Fruit fly (Drosophila melanogaster): ENCODE data around the gene CG17896.

dm6 chrX:499589-500041 lies 6.3 kb upstream of the CG17896 start:
- TF ChIP-seq D (optimal IDR thresholded peaks at IDR 0.05) (no peak), D (GFP tag; optimal IDR thresholded peaks at IDR 0.05) (peak; percentile 71), pan (optimal IDR thresholded peaks at IDR 0.05) (no peak), pan (GFP tag; optimal IDR thresholded peaks at IDR 0.05 in 1 of 2, IDR thresholded peaks at IDR 0.05 in 1 of 2) (peak in 1 of 2 experiments; percentile 74), CG14441 (GFP tag; IDR thresholded peaks at IDR 0.05) (peak; percentile 68), dati (GFP tag; IDR thresholded peaks at IDR 0.05) (no peak), NK7.1 (GFP tag; optimal IDR thresholded peaks at IDR 0.05) (peak; percentile 79), CG3407 (GFP tag; optimal IDR thresholded peaks at IDR 0.05) (peak; percentile 71), HmgD (GFP tag; optimal IDR thresholded peaks at IDR 0.05) (peak; percentile 61), fd96Cb (tag; optimal IDR thresholded peaks at IDR 0.05) (peak; percentile 66), p53 (GFP tag; optimal IDR thresholded peaks at IDR 0.05) (peak; percentile 54), bowl (GFP tag; IDR thresholded peaks at IDR 0.05) (peak; percentile 35; the same call in 1 of the 2 replicates)

Data from whole organism, embryonic.